Fruit fly (Drosophila melanogaster) S2 (cell line): Measurements from ENCODE around the gene CG43739.

Experiments
- CG8478 ChIP-seq: fragments of >200 bp; optimal IDR thresholded peaks from 2 replicates; lab custom pipeline; 2018
- CTCF ChIP-seq, 2 experiments: fragments of >200 bp; optimal IDR thresholded peaks; 2 replicates each; lab custom pipeline; 2018

The CG43739 gene

dm6 chr2L:20883624-20884220 is 35.0 kb downstream of the CG43739 start:
- TF ChIP-seq CTCF (optimal IDR thresholded peaks at IDR 0.05; lab: Kevin White, UChicago) (no peak), CG8478 (lab: Kevin White, UChicago) (no peak)

- no peak for TF ChIP-seq CTCF (optimal IDR thresholded peaks at IDR 0.05; lab: Kevin White, UChicago)
Measured at dm6 chr2L:20883097-20883496, 35.6 kb downstream of the CG43739 start.

- no peak for TF ChIP-seq CTCF (optimal IDR thresholded peaks at IDR 0.05; lab: Kevin White, UChicago)
- TF ChIP-seq CG8478 (lab: Kevin White, UChicago): no peak
Measured at dm6 chr2L:20881353-20882079, 37.2 kb downstream of the CG43739 start.

- TF ChIP-seq CTCF (optimal IDR thresholded peaks at IDR 0.05; lab: Kevin White, UChicago) (no peak), CG8478 (lab: Kevin White, UChicago) (no peak)
Measured at dm6 chr2L:20880476-20880875, 38.3 kb downstream of the CG43739 start.

dm6 chr2L:20879567-20880141 is 39.1 kb downstream of the CG43739 start:
- no peak for TF ChIP-seq CTCF (optimal IDR thresholded peaks at IDR 0.05; lab: Kevin White, UChicago)
- no peak for TF ChIP-seq CG8478 (lab: Kevin White, UChicago)

- TF ChIP-seq CTCF (optimal IDR thresholded peaks at IDR 0.05; lab: Kevin White, UChicago) (no peak), CG8478 (lab: Kevin White, UChicago) (no peak)
Measured at dm6 chr2L:20878463-20878862, 40.3 kb downstream of the CG43739 start.

- no peak for TF ChIP-seq CG8478 (lab: Kevin White, UChicago)
- no peak for TF ChIP-seq CTCF (optimal IDR thresholded peaks at IDR 0.05; lab: Kevin White, UChicago)
Measured at dm6 chr2L:20878052-20878451, 40.7 kb downstream of the CG43739 start.

- no peak for TF ChIP-seq CG8478 (lab: Kevin White, UChicago)
- TF ChIP-seq CTCF (optimal IDR thresholded peaks at IDR 0.05; lab: Kevin White, UChicago): peak in 1 of 2 experiments; percentile 26
Measured at dm6 chr2L:20874514-20874913, 44.2 kb downstream of the CG43739 start.

- TF ChIP-seq CG8478 (lab: Kevin White, UChicago) (no peak), CTCF (optimal IDR thresholded peaks at IDR 0.05; lab: Kevin White, UChicago) (no peak)
Measured at dm6 chr2L:20869804-20870295, 48.9 kb downstream of the CG43739 start, which contains the start of gene CG14401. Gene CG14401 (plus strand): TSS chr2L:20869854.

dm6 chr2L:20868921-20869320 is 49.8 kb downstream of the CG43739 start:
- TF ChIP-seq CTCF (optimal IDR thresholded peaks at IDR 0.05; lab: Kevin White, UChicago) (no peak), CG8478 (lab: Kevin White, UChicago) (no peak)

- TF ChIP-seq CG8478 (lab: Kevin White, UChicago): no peak
- no peak for TF ChIP-seq CTCF (optimal IDR thresholded peaks at IDR 0.05; lab: Kevin White, UChicago)
Measured at dm6 chr2L:20867381-20867780, 51.4 kb downstream of the CG43739 start, which contains the start of gene CG31675. Gene CG31675 (plus strand): TSS chr2L:20867755.

dm6 chr2L:20864764-20865265 is 53.9 kb downstream of the CG43739 start, which contains the start of gene CG9338:
Gene CG9338 (plus strand): TSS chr2L:20865215.
- TF ChIP-seq CTCF (optimal IDR thresholded peaks at IDR 0.05; lab: Kevin White, UChicago) (no peak), CG8478 (lab: Kevin White, UChicago) (no peak)

dm6 chr2L:20858371-20859340 is 60.1 kb downstream of the CG43739 start, which contains the start of gene bero:
Gene bero (plus strand): TSS chr2L:20858695.
- TF ChIP-seq CG8478 (lab: Kevin White, UChicago): no peak
- no peak for TF ChIP-seq CTCF (optimal IDR thresholded peaks at IDR 0.05; lab: Kevin White, UChicago)

- TF ChIP-seq CG8478 (lab: Kevin White, UChicago): no peak
- TF ChIP-seq CTCF (optimal IDR thresholded peaks at IDR 0.05; lab: Kevin White, UChicago): no peak
Measured at dm6 chr2L:20857791-20858190, 60.9 kb downstream of the CG43739 start, which contains the start of gene CG14400. Gene CG14400 (minus strand): TSS chr2L:20857891.
